Fruit fly (Drosophila melanogaster): ENCODE data around the gene Esp.

- TF ChIP-seq kay (GFP tag; ENCODE audit: borderline replicate concordance) (no peak), CG14711 (tag; optimal IDR thresholded peaks at IDR 0.05) (no peak), CG7101 (tag; optimal IDR thresholded peaks at IDR 0.05) (no peak), CG1620 (GFP tag; optimal IDR thresholded peaks at IDR 0.05) (no peak), CG7045 (GFP tag; optimal IDR thresholded peaks at IDR 0.05) (no peak), tj (GFP tag; optimal IDR thresholded peaks at IDR 0.05) (peak; percentile 46), cnc (optimal IDR thresholded peaks at IDR 0.05) (no peak), CG11617 (GFP tag; optimal IDR thresholded peaks at IDR 0.05) (no peak), Hr96 (GFP tag; optimal IDR thresholded peaks at IDR 0.05) (no peak), toe (GFP tag; optimal IDR thresholded peaks at IDR 0.05) (no peak), bab1 (GFP tag; optimal IDR thresholded peaks at IDR 0.05) (no peak), cic (GFP tag; optimal IDR thresholded peaks at IDR 0.05) (no peak), CG5204 (GFP tag; optimal IDR thresholded peaks at IDR 0.05) (no peak)
These were observed 35.2 kb downstream of the Esp start, which contains the start of the genes CG11089 and CG31381 for dm6 chr3R:24876843-24877457.
